Fruit fly (Drosophila melanogaster): Measurements from ENCODE around the gene Flad2.

The Flad2 gene

dm6 chr2L:13366109-13366747 is 46.1 kb upstream of the Flad2 start, which contains the start of the genes Nnp-1 and Grx3 (continued):
- TF ChIP-seq Vsx1 (GFP tag; optimal IDR thresholded peaks at IDR 0.05) = no peak
- no peak for TF ChIP-seq ac (GFP tag; optimal IDR thresholded peaks at IDR 0.05)
- no peak for TF ChIP-seq HLH54F (GFP tag; optimal IDR thresholded peaks at IDR 0.05)
- TF ChIP-seq HLH4C (GFP tag; IDR thresholded peaks at IDR 0.05; ENCODE audit: partially characterized antibody) = no peak
- no peak for TF ChIP-seq gce (GFP tag; IDR thresholded peaks at IDR 0.05)
- peak; percentile 54 for TF ChIP-seq tin (GFP tag; optimal IDR thresholded peaks at IDR 0.05)
- TF ChIP-seq H15 (GFP tag; IDR thresholded peaks at IDR 0.05) = no peak
- TF ChIP-seq CG11695 (GFP tag; IDR thresholded peaks at IDR 0.05) = no peak
- no peak for TF ChIP-seq fru (optimal IDR thresholded peaks at IDR 0.05)
- no peak for TF ChIP-seq Dref (GFP tag; IDR thresholded peaks at IDR 0.05)
- peak; percentile 5 for TF ChIP-seq CG18011 (GFP tag; optimal IDR thresholded peaks at IDR 0.05)

- peak; percentile 51 for TF ChIP-seq gem (tag; optimal IDR thresholded peaks at IDR 0.05)
- TF ChIP-seq kay (GFP tag; optimal IDR thresholded peaks at IDR 0.05) = no peak
- TF ChIP-seq CG15696 (tag; optimal IDR thresholded peaks at IDR 0.05) = peak; percentile 11
- TF ChIP-seq mirr (GFP tag; optimal IDR thresholded peaks at IDR 0.05) = no peak
- TF ChIP-seq HmgZ (tag; optimal IDR thresholded peaks at IDR 0.05) = peak; percentile 25
- TF ChIP-seq Ada2b (GFP tag; IDR thresholded peaks at IDR 0.05) = no peak
- TF ChIP-seq CG14667 (GFP tag; IDR thresholded peaks at IDR 0.05) = no peak
- TF ChIP-seq E2f2 (GFP tag; IDR thresholded peaks at IDR 0.05) = peak; percentile 28
- peak; percentile 26 for TF ChIP-seq Mad (GFP tag; optimal IDR thresholded peaks at IDR 0.05)
- TF ChIP-seq stwl (tag; optimal IDR thresholded peaks at IDR 0.05) = peak; percentile 27
- peak; percentile 24 for TF ChIP-seq CG17829 (tag; optimal IDR thresholded peaks at IDR 0.05)
- TF ChIP-seq CG15514 (GFP tag; optimal IDR thresholded peaks at IDR 0.05) = peak; percentile 54
- TF ChIP-seq CG12391 (tag; optimal IDR thresholded peaks at IDR 0.05) = peak; percentile 42
- TF ChIP-seq CG42726 (GFP tag; IDR thresholded peaks at IDR 0.05; ENCODE audit: partially characterized antibody) = no peak
- peak; percentile 19 for TF ChIP-seq caup (GFP tag; optimal IDR thresholded peaks at IDR 0.05; ENCODE audit: severe bottlenecking)
- no peak for TF ChIP-seq ac (GFP tag; optimal IDR thresholded peaks at IDR 0.05)
- peak; percentile 23; the same call in 1 of the 2 replicates for TF ChIP-seq CG10366 (GFP tag; IDR thresholded peaks at IDR 0.05)
- no peak for TF ChIP-seq bab2 (GFP tag; optimal IDR thresholded peaks at IDR 0.05)
- TF ChIP-seq tup (GFP tag; optimal IDR thresholded peaks at IDR 0.05) = no peak
- TF ChIP-seq row (GFP tag; IDR thresholded peaks at IDR 0.05) = peak; percentile 71
- TF ChIP-seq nmo (GFP tag; optimal IDR thresholded peaks at IDR 0.05) = peak; percentile 20
- no peak for TF ChIP-seq CG9609 (GFP tag; optimal IDR thresholded peaks at IDR 0.05)
- TF ChIP-seq slbo (GFP tag; IDR thresholded peaks at IDR 0.05) = no peak
- no peak for TF ChIP-seq CG3065 (GFP tag; optimal IDR thresholded peaks at IDR 0.05)
- TF ChIP-seq abd-A (tag; optimal IDR thresholded peaks at IDR 0.05) = no peak
- TF ChIP-seq CG10565 (GFP tag; optimal IDR thresholded peaks at IDR 0.05) = no peak
- peak; percentile 89 for TF ChIP-seq CG7928 (GFP tag; optimal IDR thresholded peaks at IDR 0.05)
- peak; percentile 25 for TF ChIP-seq scrt (GFP tag; optimal IDR thresholded peaks at IDR 0.05)
- TF ChIP-seq CG15269 (tag; optimal IDR thresholded peaks at IDR 0.05) = peak; percentile 40
- TF ChIP-seq bsh (GFP tag; optimal IDR thresholded peaks at IDR 0.05) = peak in 1 of 2 experiments; percentile 13
- peak; percentile 62 for TF ChIP-seq CG2120 (GFP tag; optimal IDR thresholded peaks at IDR 0.05)
- TF ChIP-seq CG13296 (GFP tag; optimal IDR thresholded peaks at IDR 0.05) = peak; percentile 33
- peak; percentile 24 for TF ChIP-seq CG15479 (GFP tag; optimal IDR thresholded peaks at IDR 0.05)
- TF ChIP-seq unc-4 (GFP tag; IDR thresholded peaks at IDR 0.05; ENCODE audit: partially characterized antibody) = no peak
- peak; percentile 1 for TF ChIP-seq CG15601 (tag; optimal IDR thresholded peaks at IDR 0.05)
- TF ChIP-seq Ravus (GFP tag; IDR thresholded peaks at IDR 0.05) = no peak
- TF ChIP-seq lilli (GFP tag; optimal IDR thresholded peaks at IDR 0.05) = peak; percentile 51
- TF ChIP-seq CG17385 (GFP tag; optimal IDR thresholded peaks at IDR 0.05) = peak; percentile 3
- TF ChIP-seq CG18262 (tag; optimal IDR thresholded peaks at IDR 0.05) = peak; percentile 9
These were observed 44.9 kb upstream of the Flad2 start, which contains the start of gene Tap42 for dm6 chr2L:13367378-13367777. Gene Tap42, plus strand, starts transcription at chr2L:13367617.

Measured in whole organism, embryonic.